Worm (Caenorhabditis elegans) whole organism, L3 larva: ENCODE measurements around the gene ttr-7.

ENCODE experiments used
- ama-1 ChIP-seq: fragments of 150-350 bp; optimal IDR thresholded peaks from 2 replicates; lab custom pipeline; 2018
- ceh-82 ChIP-seq: fragments of 150-350 bp; optimal IDR thresholded peaks from 2 replicates; lab custom pipeline; 2014; ENCODE audit warnings: missing biosample characterization, missing genetic modification characterization
- elt-1 ChIP-seq: fragments of 150-350 bp; optimal IDR thresholded peaks from 2 replicates; lab custom pipeline; 2014; ENCODE audit warnings: missing biosample characterization, missing genetic modification characterization
- nhr-28 ChIP-seq: fragments of 150-350 bp; optimal IDR thresholded peaks from 2 replicates; lab custom pipeline; 2014; ENCODE audit warnings: missing biosample characterization, missing genetic modification characterization
- nhr-76 ChIP-seq: fragments of 150-350 bp; sonication (generic microtip); optimal IDR thresholded peaks from 5 replicates; lab custom pipeline; 2014; ENCODE audit warnings: missing biosample characterization, missing genetic modification characterization
- skn-1 ChIP-seq: fragments of 150-350 bp; optimal IDR thresholded peaks from 2 replicates; lab custom pipeline; 2014; ENCODE audit warnings: missing biosample characterization, missing genetic modification characterization
- snpc-4 ChIP-seq: fragments of 150-350 bp; optimal IDR thresholded peaks from 2 replicates; lab custom pipeline; 2014; ENCODE audit warnings: missing biosample characterization, missing genetic modification characterization
- unc-39 ChIP-seq: sonication (generic microtip); optimal IDR thresholded peaks from 4 replicates; lab custom pipeline; 2017; ENCODE audit warnings: missing biosample characterization, missing genetic modification characterization
- unc-62 ChIP-seq: fragments of 150-350 bp; sonication (generic microtip); optimal IDR thresholded peaks from 4 replicates; lab custom pipeline; 2014; ENCODE audit warnings: missing biosample characterization, missing genetic modification reagents, missing genetic modification characterization

- TF ChIP-seq skn-1 (tag; lab: Kevin White, UChicago) (no peak), unc-39 (tag; lab: Kevin White, UChicago) (no peak), snpc-4 (no peak), ceh-82 (tag; lab: Kevin White, UChicago) (no peak), unc-62 (no peak), nhr-76 (tag; lab: Kevin White, UChicago) (no peak), ama-1 (lab: Kevin White, UChicago) (no peak), elt-1 (no peak), nhr-28 (tag; lab: Kevin White, UChicago) (no peak)
Observed at ce11 chrIII:568815-569214, 37.0 kb upstream of the ttr-7 start.
